Worm (Caenorhabditis elegans) whole organism, L1 larva: Measurements from ENCODE around the gene nhr-43.

ENCODE experiments used
- Y116A8C.19 ChIP-seq: sonication (generic microtip); optimal IDR thresholded peaks from 2 replicates; lab custom pipeline; 2016; ENCODE audit warnings: missing compliant biosample characterization, missing genetic modification characterization, borderline replicate concordance
- aha-1 ChIP-seq: fragments of 150-350 bp; optimal IDR thresholded peaks from 2 replicates; lab custom pipeline; 2014; ENCODE audit warnings: missing biosample characterization, missing genetic modification characterization
- alr-1 ChIP-seq: fragments of 200-800 bp; sonication (Bioruptor generic); optimal IDR thresholded peaks from 2 replicates; lab custom pipeline; 2018; ENCODE audit warnings: borderline replicate concordance, mild to moderate bottlenecking, missing genetic modification characterization, missing compliant biosample characterization
- ama-1 ChIP-seq: fragments of 150-350 bp; optimal IDR thresholded peaks from 2 replicates; lab custom pipeline; 2014
- blmp-1 ChIP-seq: fragments of 150-350 bp; optimal IDR thresholded peaks from 2 replicates; lab custom pipeline; 2014; ENCODE audit warnings: missing biosample characterization, missing genetic modification characterization
- ceh-63 ChIP-seq: fragments of 200-800 bp; sonication (Bioruptor generic); optimal IDR thresholded peaks from 2 replicates; lab custom pipeline; 2018; ENCODE audit warnings: mild to moderate bottlenecking, missing genetic modification characterization, missing compliant biosample characterization
- ceh-88 ChIP-seq: fragments of 200-800 bp; sonication (Bioruptor generic); IDR thresholded peaks from 2 replicates; pipeline ENCODE4 v1.3.6; 2022; ENCODE audit warnings: missing genetic modification characterization, missing compliant biosample characterization
- ces-1 ChIP-seq: fragments of 150-350 bp; optimal IDR thresholded peaks from 2 replicates; lab custom pipeline; 2014; ENCODE audit warnings: missing biosample characterization, missing genetic modification reagents, missing genetic modification characterization
- dsc-1 ChIP-seq: sonication (generic microtip); optimal IDR thresholded peaks from 2 replicates; lab custom pipeline; 2016; ENCODE audit warnings: mild to moderate bottlenecking, missing genetic modification characterization, missing compliant biosample characterization
- efl-1 ChIP-seq, 4 experiments: fragments of 150-350 bp; optimal IDR thresholded peaks in 3 of 4; peaks in 1 of 4; 1 replicate in 1 of 4; 2 replicates in 3 of 4; lab custom pipeline; 2014; ENCODE audit warnings: missing biosample characterization in 2 of 4, missing genetic modification characterization in 2 of 4, missing genetic modification reagents in 2 of 4
- efl-3 ChIP-seq: fragments of 200-800 bp; sonication (Bioruptor generic); optimal IDR thresholded peaks from 2 replicates; lab custom pipeline; 2018; ENCODE audit warnings: mild to moderate bottlenecking, missing genetic modification characterization, missing compliant biosample characterization
- elt-2 ChIP-seq: sonication (generic microtip); optimal IDR thresholded peaks from 2 replicates; lab custom pipeline; 2016; ENCODE audit warnings: missing genetic modification characterization, mild to moderate bottlenecking, inconsistent platforms, missing compliant biosample characterization, missing genetic modification reagents
- elt-3 ChIP-seq, 6 experiments: fragments of 150-350 bp in 1 of 6; sonication (generic microtip); optimal IDR thresholded peaks; 2 replicates each; lab custom pipeline; 2017 to 2018; ENCODE audit warnings: missing biosample characterization in 6 of 6, missing genetic modification characterization in 6 of 6, inconsistent platforms in 1 of 6
- fkh-10 ChIP-seq: sonication (generic microtip); optimal IDR thresholded peaks from 2 replicates; lab custom pipeline; 2017; ENCODE audit warnings: missing biosample characterization, missing genetic modification reagents, missing genetic modification characterization
- fkh-4 ChIP-seq: sonication (generic microtip); optimal IDR thresholded peaks from 2 replicates; lab custom pipeline; 2016; ENCODE audit warnings: missing compliant biosample characterization, missing genetic modification characterization, borderline replicate concordance
- fos-1 ChIP-seq: fragments of 150-350 bp; optimal IDR thresholded peaks from 2 replicates; lab custom pipeline; 2014; ENCODE audit warnings: missing biosample characterization, missing genetic modification characterization
- hlh-17 ChIP-seq: fragments of 200-800 bp; sonication (Bioruptor generic); optimal IDR thresholded peaks from 2 replicates; lab custom pipeline; 2018; ENCODE audit warnings: missing genetic modification characterization, mild to moderate bottlenecking, missing compliant biosample characterization, moderate library complexity, borderline replicate concordance
- irx-1 ChIP-seq: sonication (generic microtip); optimal IDR thresholded peaks from 2 replicates; lab custom pipeline; 2016; ENCODE audit warnings: missing genetic modification characterization, missing compliant biosample characterization
- lin-35 ChIP-seq, 2 experiments: fragments of 150-350 bp; optimal IDR thresholded peaks; 2 replicates each; lab custom pipeline; 2014; ENCODE audit warnings: missing biosample characterization in 2 of 2, missing genetic modification characterization in 2 of 2, missing genetic modification reagents in 2 of 2
- lir-3 ChIP-seq: sonication (generic microtip); optimal IDR thresholded peaks from 2 replicates; lab custom pipeline; 2016; ENCODE audit warnings: mild to moderate bottlenecking, missing genetic modification characterization, moderate library complexity, missing compliant biosample characterization; ENCODE audit not compliant: poor library complexity
- lsy-2 ChIP-seq, 2 experiments: fragments of 150-350 bp; optimal IDR thresholded peaks; 2 replicates each; lab custom pipeline; 2014; ENCODE audit warnings: missing biosample characterization in 2 of 2, missing genetic modification characterization in 2 of 2
- mab-9 ChIP-seq: fragments of 200-800 bp; sonication (Bioruptor generic); IDR thresholded peaks from 2 replicates; pipeline ENCODE4 v1.3.6; 2022; ENCODE audit warnings: missing genetic modification reagents, missing genetic modification characterization, missing compliant biosample characterization
- mdl-1 ChIP-seq, 2 experiments: fragments of 150-350 bp; optimal IDR thresholded peaks; 2 replicates each; lab custom pipeline; 2014 to 2017; ENCODE audit warnings: missing biosample characterization in 2 of 2, missing genetic modification characterization in 2 of 2, inconsistent platforms in 1 of 2
- mef-2 ChIP-seq: fragments of 150-350 bp; optimal IDR thresholded peaks from 2 replicates; lab custom pipeline; 2014; ENCODE audit warnings: missing biosample characterization, missing genetic modification characterization
- mep-1 ChIP-seq: fragments of 150-350 bp; optimal IDR thresholded peaks from 2 replicates; lab custom pipeline; 2014; ENCODE audit warnings: missing biosample characterization, missing genetic modification characterization
- nhr-11 ChIP-seq: fragments of 150-350 bp; optimal IDR thresholded peaks from 2 replicates; lab custom pipeline; 2014; ENCODE audit warnings: missing biosample characterization, missing genetic modification characterization
- nhr-12 ChIP-seq: sonication (generic microtip); optimal IDR thresholded peaks from 2 replicates; lab custom pipeline; 2017; ENCODE audit warnings: missing biosample characterization, missing genetic modification characterization
- nhr-20 ChIP-seq: sonication (generic microtip); optimal IDR thresholded peaks from 2 replicates; lab custom pipeline; 2016; ENCODE audit warnings: mild to moderate bottlenecking, missing genetic modification characterization, missing compliant biosample characterization
- nhr-28 ChIP-seq: fragments of 150-350 bp; optimal IDR thresholded peaks from 2 replicates; lab custom pipeline; 2014; ENCODE audit warnings: missing biosample characterization, missing genetic modification characterization
- nhr-71 ChIP-seq: sonication (generic microtip); optimal IDR thresholded peaks from 2 replicates; lab custom pipeline; 2016; ENCODE audit warnings: mild to moderate bottlenecking, missing genetic modification characterization, moderate library complexity, missing compliant biosample characterization
- nhr-77 ChIP-seq: fragments of 150-350 bp; optimal IDR thresholded peaks from 2 replicates; lab custom pipeline; 2014; ENCODE audit warnings: missing biosample characterization, missing genetic modification characterization
- nhr-84 ChIP-seq: sonication (generic microtip); optimal IDR thresholded peaks from 2 replicates; lab custom pipeline; 2017; ENCODE audit warnings: missing biosample characterization, missing genetic modification characterization
- nhr-85 ChIP-seq: sonication (generic microtip); peaks from one replicate; lab custom pipeline; 2016; ENCODE audit warnings: missing genetic modification characterization, inconsistent platforms, missing compliant biosample characterization
- pax-3 ChIP-seq: fragments of 200-800 bp; sonication (Bioruptor generic); optimal IDR thresholded peaks from 2 replicates; lab custom pipeline; 2018; ENCODE audit warnings: mild to moderate bottlenecking, missing genetic modification characterization, moderate library complexity, missing compliant biosample characterization
- pqm-1 ChIP-seq: sonication (generic microtip); optimal IDR thresholded peaks from 3 replicates; lab custom pipeline; 2017; ENCODE audit warnings: missing biosample characterization, missing genetic modification characterization
- snpc-4 ChIP-seq: fragments of 150-350 bp; optimal IDR thresholded peaks from 2 replicates; lab custom pipeline; 2014; ENCODE audit warnings: missing biosample characterization, missing genetic modification characterization
- sup-37 ChIP-seq: fragments of 200-800 bp; sonication (Bioruptor generic); optimal IDR thresholded peaks from 2 replicates; lab custom pipeline; 2018; ENCODE audit warnings: mild to moderate bottlenecking, missing genetic modification characterization, missing compliant biosample characterization
- swsn-7 ChIP-seq: sonication (generic microtip); optimal IDR thresholded peaks from 2 replicates; lab custom pipeline; 2016; ENCODE audit warnings: missing genetic modification characterization, missing compliant biosample characterization
- tbx-2 ChIP-seq: sonication (generic microtip); optimal IDR thresholded peaks from 2 replicates; lab custom pipeline; 2016; ENCODE audit warnings: missing genetic modification characterization, missing compliant biosample characterization
- tlp-1 ChIP-seq: fragments of 150-350 bp; optimal IDR thresholded peaks from 2 replicates; lab custom pipeline; 2014; ENCODE audit warnings: missing biosample characterization, missing genetic modification characterization
- unc-130 ChIP-seq: fragments of 150-350 bp; optimal IDR thresholded peaks from 2 replicates; lab custom pipeline; 2017; ENCODE audit warnings: missing biosample characterization, missing genetic modification characterization, inconsistent platforms
- unc-30 ChIP-seq: sonication (generic microtip); optimal IDR thresholded peaks from 2 replicates; lab custom pipeline; 2017; ENCODE audit warnings: missing biosample characterization, missing genetic modification characterization
- unc-62 ChIP-seq: fragments of 150-350 bp; optimal IDR thresholded peaks from 2 replicates; lab custom pipeline; 2014; ENCODE audit warnings: missing biosample characterization, missing genetic modification reagents, missing genetic modification characterization
- unc-98 ChIP-seq: fragments of 200-800 bp; sonication (Bioruptor generic); IDR thresholded peaks from 2 replicates; pipeline ENCODE4 v1.3.6; 2022; ENCODE audit warnings: missing genetic modification characterization, missing compliant biosample characterization
- zag-1 ChIP-seq: fragments of 150-350 bp; optimal IDR thresholded peaks from 2 replicates; lab custom pipeline; 2014; ENCODE audit warnings: missing biosample characterization, missing genetic modification characterization
- zip-4 ChIP-seq: fragments of 200-800 bp; sonication (Bioruptor generic); optimal IDR thresholded peaks from 2 replicates; lab custom pipeline; 2018; ENCODE audit warnings: mild to moderate bottlenecking, missing genetic modification characterization, moderate library complexity, missing compliant biosample characterization
- ztf-4 ChIP-seq: fragments of 150-350 bp; optimal IDR thresholded peaks from 2 replicates; lab custom pipeline; 2014; ENCODE audit warnings: missing biosample characterization, missing genetic modification characterization

The nhr-43 gene

ce11 chrIV:11914837-11915737, 15.7 kb downstream of the nhr-43 start, which contains the start of gene fat-6 (continued):
- TF ChIP-seq fos-1 (tag; lab: Kevin White, UChicago) (no peak), tbx-2 (tag; lab: Kevin White, UChicago) (no peak), unc-62 (GFP tag; lab: Kevin White, UChicago) (no peak), nhr-20 (tag; lab: Kevin White, UChicago) (peak; percentile 32), alr-1 (tag; lab: Kevin White, UChicago) (no peak), swsn-7 (tag; lab: Kevin White, UChicago) (no peak), efl-1 (optimal IDR thresholded peaks at IDR 0.05; lab: Kevin White, UChicago) (no peak), efl-1 (GFP tag; optimal IDR thresholded peaks at IDR 0.05 in 1 of 2; lab: Kevin White, UChicago) (peak in 1 of 2 experiments; percentile 83), pax-3 (tag; lab: Kevin White, UChicago) (no peak), Y116A8C.19 (tag; lab: Kevin White, UChicago) (no peak), zag-1 (tag; lab: Kevin White, UChicago) (no peak), nhr-77 (tag; lab: Kevin White, UChicago) (no peak), elt-2 (tag; lab: Kevin White, UChicago) (peak; percentile 49), nhr-11 (tag; lab: Kevin White, UChicago) (no peak), irx-1 (no peak), sup-37 (no peak), zip-4 (GFP tag; lab: Kevin White, UChicago) (no peak), tlp-1 (tag; lab: Kevin White, UChicago) (peak; percentile 24), lsy-2 (tag; optimal IDR thresholded peaks at IDR 0.05; lab: Kevin White, UChicago) (no peak), mep-1 (peak; percentile 31), nhr-12 (no peak), lin-35 (GFP tag; optimal IDR thresholded peaks at IDR 0.05; lab: Kevin White, UChicago) (peak in 1 of 2 experiments; percentile 24), unc-30 (tag; lab: Kevin White, UChicago) (no peak)

ce11 chrIV:11915768-11916453, 16.5 kb downstream of the nhr-43 start, which contains the start of gene ZK822.9:
Gene ZK822.9, plus strand, starts transcription at chrIV:11915947.
- no peak for TF ChIP-seq hlh-17
- TF ChIP-seq pqm-1: no peak
- no peak for TF ChIP-seq ceh-88 (GFP tag; lab: Robert Waterston, UW)
- no peak for TF ChIP-seq ama-1 (lab: Kevin White, UChicago)
- no peak for TF ChIP-seq ces-1
- TF ChIP-seq Y116A8C.19 (tag; lab: Kevin White, UChicago): no peak
- no peak for TF ChIP-seq fkh-4
- TF ChIP-seq elt-3 (tag; optimal IDR thresholded peaks at IDR 0.05; lab: Kevin White, UChicago): peak in 2 of 6 experiments; percentile 9 to 25
- no peak for TF ChIP-seq ztf-4 (tag; lab: Kevin White, UChicago)
- TF ChIP-seq unc-30 (tag; lab: Kevin White, UChicago): no peak
- no peak for TF ChIP-seq mab-9 (GFP tag; lab: Robert Waterston, UW)
- TF ChIP-seq nhr-84: no peak
- no peak for TF ChIP-seq tlp-1 (tag; lab: Kevin White, UChicago)
- TF ChIP-seq nhr-85 (tag; lab: Kevin White, UChicago): peak; percentile 75
- TF ChIP-seq snpc-4 (tag; lab: Kevin White, UChicago): no peak
- no peak for TF ChIP-seq mdl-1 (tag; optimal IDR thresholded peaks at IDR 0.05; lab: Kevin White, UChicago)
- no peak for TF ChIP-seq aha-1 (tag; lab: Kevin White, UChicago)
- no peak for TF ChIP-seq unc-98 (GFP tag; lab: Robert Waterston, UW)
- no peak for TF ChIP-seq dsc-1 (tag; lab: Kevin White, UChicago)
- TF ChIP-seq nhr-28 (tag; lab: Kevin White, UChicago): no peak
- no peak for TF ChIP-seq lir-3 (tag; lab: Kevin White, UChicago)
- no peak for TF ChIP-seq alr-1 (tag; lab: Kevin White, UChicago)
- no peak for TF ChIP-seq fkh-10 (GFP tag; lab: Kevin White, UChicago)
- no peak for TF ChIP-seq zip-4 (GFP tag; lab: Kevin White, UChicago)
- no peak for TF ChIP-seq tbx-2 (tag; lab: Kevin White, UChicago)
- no peak for TF ChIP-seq pax-3 (tag; lab: Kevin White, UChicago)
- no peak for TF ChIP-seq efl-3 (GFP tag; lab: Kevin White, UChicago)
- TF ChIP-seq blmp-1 (tag; lab: Kevin White, UChicago): no peak
- no peak for TF ChIP-seq sup-37
- no peak for TF ChIP-seq zag-1 (tag; lab: Kevin White, UChicago)
- no peak for TF ChIP-seq unc-130 (tag; lab: Kevin White, UChicago)
- TF ChIP-seq elt-2 (tag; lab: Kevin White, UChicago): peak; percentile 48
- peak; percentile 32 for TF ChIP-seq nhr-71
- TF ChIP-seq mef-2 (tag; lab: Kevin White, UChicago): no peak
- no peak for TF ChIP-seq ceh-63 (GFP tag; lab: Kevin White, UChicago)
